Worm (Caenorhabditis elegans): ENCODE results near the gene mip-2.

The mip-2 gene

DNA sequence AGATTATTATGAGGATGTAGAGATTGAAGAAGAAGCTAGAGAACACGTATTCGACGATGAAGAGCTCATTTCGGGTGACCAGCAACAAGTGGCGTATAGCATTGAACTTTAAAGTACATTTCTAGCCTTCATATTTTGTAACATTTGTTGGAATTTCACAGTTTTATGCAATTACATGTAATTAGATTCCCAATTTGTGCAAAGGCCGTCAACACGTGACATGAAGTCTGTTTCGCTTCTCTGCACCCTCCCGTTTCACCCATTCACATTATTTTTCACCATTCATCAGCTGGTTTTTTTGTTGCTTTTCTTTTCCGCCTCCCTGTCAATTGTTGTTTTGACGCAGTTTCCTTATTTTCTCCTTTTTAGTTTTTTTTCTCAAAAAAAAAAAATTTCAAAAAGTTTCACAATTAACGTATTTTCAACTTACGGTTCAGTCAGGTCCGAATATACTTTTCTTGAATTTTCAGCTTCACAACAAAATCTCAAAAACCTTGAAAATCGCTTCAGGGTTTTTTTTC, 44.6 kb downstream of the mip-2 start, which contains the start of gene sde-2:
TSS of gene sde-2 (plus strand) at position 471 of the 521 bp plus-strand sequence.
- no peak for TF ChIP-seq ceh-13 (GFP tag; optimal IDR thresholded peaks at IDR 0.05)
- TF ChIP-seq tbx-11 (GFP tag; IDR thresholded peaks at IDR 0.05), result no peak
- TF ChIP-seq hnd-1 (tag; optimal IDR thresholded peaks at IDR 0.05), result no peak
- no peak for TF ChIP-seq ama-1 (optimal IDR thresholded peaks at IDR 0.05)
- TF ChIP-seq flt-1 (GFP tag; IDR thresholded peaks at IDR 0.05), result no peak
- no peak for TF ChIP-seq hmg-4 (GFP tag; optimal IDR thresholded peaks at IDR 0.05)

ce11 chrV:13625517-13626097, 46.2 kb downstream of the mip-2 start, which contains the start of the genes nduv-2 and F53F4.12:
nduv-2 (minus strand) TSS chrV:13625567.
F53F4.12 (plus strand) TSS chrV:13626047.
- TF ChIP-seq tra-4 (tag; optimal IDR thresholded peaks at IDR 0.05), result no peak
- TF ChIP-seq hnd-1 (tag; optimal IDR thresholded peaks at IDR 0.05), result no peak
- TF ChIP-seq flt-1 (GFP tag; IDR thresholded peaks at IDR 0.05), result no peak
- TF ChIP-seq sea-1 (GFP tag; conservative IDR thresholded peaks at IDR 0.05), result no peak
- no peak for TF ChIP-seq F13C5.2 (tag; optimal IDR thresholded peaks at IDR 0.05)
- no peak for TF ChIP-seq pes-1 (GFP tag; IDR thresholded peaks at IDR 0.05)
- TF ChIP-seq tbx-37 (GFP tag; conservative IDR thresholded peaks at IDR 0.05), result no peak
- TF ChIP-seq ets-7 (tag; optimal IDR thresholded peaks at IDR 0.05), result no peak
- TF ChIP-seq B0310.2 (tag; optimal IDR thresholded peaks at IDR 0.05), result no peak
- TF ChIP-seq ama-1 (optimal IDR thresholded peaks at IDR 0.05), result no peak
- no peak for TF ChIP-seq ceh-36 (tag; optimal IDR thresholded peaks at IDR 0.05)
- TF ChIP-seq ceh-13 (GFP tag; optimal IDR thresholded peaks at IDR 0.05), result no peak
- TF ChIP-seq hmbx-1 (tag; optimal IDR thresholded peaks at IDR 0.05), result no peak

- TF ChIP-seq sea-1 (GFP tag; conservative IDR thresholded peaks at IDR 0.05), result no peak
- TF ChIP-seq hmbx-1 (tag; optimal IDR thresholded peaks at IDR 0.05), result no peak
- TF ChIP-seq pes-1 (GFP tag; IDR thresholded peaks at IDR 0.05), result no peak
- TF ChIP-seq tra-4 (tag; optimal IDR thresholded peaks at IDR 0.05), result no peak
- no peak for TF ChIP-seq F13C5.2 (tag; optimal IDR thresholded peaks at IDR 0.05)
- no peak for TF ChIP-seq hnd-1 (tag; optimal IDR thresholded peaks at IDR 0.05)
- TF ChIP-seq tbx-37 (GFP tag; conservative IDR thresholded peaks at IDR 0.05), result no peak
- no peak for TF ChIP-seq ets-7 (tag; optimal IDR thresholded peaks at IDR 0.05)
- no peak for TF ChIP-seq hmg-4 (GFP tag; optimal IDR thresholded peaks at IDR 0.05)
- no peak for TF ChIP-seq flt-1 (GFP tag; IDR thresholded peaks at IDR 0.05)
- TF ChIP-seq ceh-13 (GFP tag; optimal IDR thresholded peaks at IDR 0.05), result no peak
- no peak for TF ChIP-seq B0310.2 (tag; optimal IDR thresholded peaks at IDR 0.05)
- TF ChIP-seq tbx-11 (GFP tag; IDR thresholded peaks at IDR 0.05), result no peak
Observed at ce11 chrV:13624424-13624823, 47.3 kb downstream of the mip-2 start, which contains the start of gene F53F4.11. F53F4.11 (minus strand) TSS chrV:13624524.

DNA sequence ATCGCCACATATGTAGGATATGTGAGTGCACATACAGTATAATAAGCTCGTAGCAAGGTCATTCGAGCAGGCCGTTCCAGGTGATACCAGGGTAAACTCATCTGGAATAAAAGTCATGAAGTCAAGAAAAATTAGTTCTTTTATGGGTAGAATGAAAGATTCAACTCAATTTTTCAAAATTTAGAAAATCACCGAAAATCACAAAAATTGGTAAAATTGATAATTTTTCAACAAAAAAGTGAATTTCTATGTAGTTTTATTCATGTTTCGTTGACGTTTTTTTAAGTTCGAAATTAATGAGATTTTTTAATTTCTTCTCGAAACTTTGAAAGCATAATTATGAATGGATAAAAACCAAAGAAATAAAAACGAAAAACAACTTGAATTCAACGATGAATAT, 50.0 kb downstream of the mip-2 start, which contains the start of gene F53F4.16:
TSS of gene F53F4.16 (minus strand) at position 101 of the 400 bp plus-strand sequence.
- TF ChIP-seq ama-1 (optimal IDR thresholded peaks at IDR 0.05) (no peak), hmbx-1 (tag; optimal IDR thresholded peaks at IDR 0.05) (no peak), hmg-4 (GFP tag; optimal IDR thresholded peaks at IDR 0.05) (no peak), aly-1 (tag; optimal IDR thresholded peaks at IDR 0.05) (no peak), sea-1 (GFP tag; conservative IDR thresholded peaks at IDR 0.05) (no peak), F13C5.2 (tag; optimal IDR thresholded peaks at IDR 0.05) (no peak), flt-1 (GFP tag; IDR thresholded peaks at IDR 0.05) (no peak), B0310.2 (tag; optimal IDR thresholded peaks at IDR 0.05) (no peak), pes-1 (GFP tag; IDR thresholded peaks at IDR 0.05) (no peak)

DNA sequence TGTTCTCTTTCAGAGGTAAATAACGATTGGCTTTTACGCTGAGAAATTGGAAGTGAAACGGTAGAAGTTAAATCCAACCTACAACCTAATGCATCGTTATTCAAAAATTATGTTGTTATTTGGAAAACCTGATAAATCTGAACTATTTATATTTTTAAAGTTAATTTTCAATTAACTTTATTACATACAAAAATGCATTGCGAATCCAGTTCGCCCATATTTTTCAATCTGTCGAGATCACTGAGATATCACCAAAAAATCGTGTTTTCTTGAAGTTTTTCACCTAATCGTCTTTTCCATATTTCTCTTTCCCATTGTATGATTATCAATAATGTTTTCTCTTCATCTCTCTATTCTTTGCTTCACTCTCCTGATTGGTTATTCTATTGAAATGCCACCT, 51.1 kb downstream of the mip-2 start, which contains the start of gene F53F4.15:
TSS of gene F53F4.15 (plus strand) at position 301 of the 400 bp plus-strand sequence.
- TF ChIP-seq hmbx-1 (tag; optimal IDR thresholded peaks at IDR 0.05), result no peak
- TF ChIP-seq ets-7 (tag; optimal IDR thresholded peaks at IDR 0.05), result no peak
- TF ChIP-seq ceh-13 (GFP tag; optimal IDR thresholded peaks at IDR 0.05), result no peak
- no peak for TF ChIP-seq tbx-37 (GFP tag; conservative IDR thresholded peaks at IDR 0.05)
- no peak for TF ChIP-seq flt-1 (GFP tag; IDR thresholded peaks at IDR 0.05)
- no peak for TF ChIP-seq ama-1 (optimal IDR thresholded peaks at IDR 0.05)
- TF ChIP-seq B0310.2 (tag; optimal IDR thresholded peaks at IDR 0.05), result no peak
- no peak for TF ChIP-seq F13C5.2 (tag; optimal IDR thresholded peaks at IDR 0.05)

DNA sequence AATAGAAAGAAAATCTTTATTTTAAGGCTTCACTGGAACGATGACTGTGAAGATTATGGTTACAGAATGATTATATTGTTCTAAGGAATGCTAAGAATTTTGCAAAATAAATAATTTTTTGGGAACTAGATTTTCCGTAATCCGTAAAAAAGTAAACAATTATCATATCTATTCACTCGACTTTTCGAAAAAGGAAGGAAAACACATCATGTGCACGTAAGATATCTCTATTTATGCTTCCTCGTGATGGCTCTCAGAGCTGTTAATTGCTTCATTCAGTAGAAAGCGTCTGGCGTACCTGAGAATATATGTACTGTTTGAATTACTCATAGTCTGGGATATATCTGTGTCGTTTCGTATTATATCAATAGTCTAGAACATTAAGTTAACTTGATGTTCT, 52.0 kb downstream of the mip-2 start, which contains the start of gene srd-11:
TSS of gene srd-11 (minus strand) at position 101 of the 400 bp plus-strand sequence.
- no peak for TF ChIP-seq ama-1 (optimal IDR thresholded peaks at IDR 0.05)
- no peak for TF ChIP-seq tbx-37 (GFP tag; conservative IDR thresholded peaks at IDR 0.05)
- TF ChIP-seq scrt-1 (GFP tag; IDR thresholded peaks at IDR 0.05), result no peak
- no peak for TF ChIP-seq hmbx-1 (tag; optimal IDR thresholded peaks at IDR 0.05)
- no peak for TF ChIP-seq ceh-36 (tag; optimal IDR thresholded peaks at IDR 0.05)
- TF ChIP-seq tbx-11 (GFP tag; IDR thresholded peaks at IDR 0.05), result no peak
- TF ChIP-seq hmg-4 (GFP tag; optimal IDR thresholded peaks at IDR 0.05), result no peak
- no peak for TF ChIP-seq aly-1 (tag; optimal IDR thresholded peaks at IDR 0.05)
- no peak for TF ChIP-seq sea-1 (GFP tag; conservative IDR thresholded peaks at IDR 0.05)
- TF ChIP-seq tra-4 (tag; optimal IDR thresholded peaks at IDR 0.05), result no peak
- no peak for TF ChIP-seq ets-7 (tag; optimal IDR thresholded peaks at IDR 0.05)
- TF ChIP-seq B0310.2 (tag; optimal IDR thresholded peaks at IDR 0.05), result no peak
- TF ChIP-seq ceh-13 (GFP tag; optimal IDR thresholded peaks at IDR 0.05), result no peak
- TF ChIP-seq pes-1 (GFP tag; IDR thresholded peaks at IDR 0.05), result no peak
- no peak for TF ChIP-seq F13C5.2 (tag; optimal IDR thresholded peaks at IDR 0.05)
- TF ChIP-seq hnd-1 (tag; optimal IDR thresholded peaks at IDR 0.05), result no peak
- no peak for TF ChIP-seq flt-1 (GFP tag; IDR thresholded peaks at IDR 0.05)

All from whole organism, early embryonic.